Fruit fly (Drosophila melanogaster) whole organism, embryonic: Measurements from ENCODE around the gene CG17127.
A peak's percentile ranks its signal among the peaks of the same experiment; 100 is the strongest.

Experiments
- Ada2b ChIP-seq: fragments of 200-800 bp; sonication (Bioruptor generic); IDR thresholded peaks from 2 replicates; pipeline ENCODE4 v1.3.6; 2022; ENCODE audit warnings: missing biosample characterization, missing genetic modification characterization
- Adf1 ChIP-seq: fragments of 200-800 bp; sonication (Bioruptor generic); IDR thresholded peaks from 2 replicates; pipeline ENCODE4 v1.3.6; 2022; ENCODE audit warnings: missing biosample characterization, missing genetic modification characterization
- Asciz ChIP-seq: fragments of 200-800 bp; sonication (Bioruptor generic); optimal IDR thresholded peaks from 2 replicates; lab custom pipeline; 2017; ENCODE audit warnings: missing biosample characterization, mild to moderate bottlenecking, missing genetic modification characterization, missing genetic modification reagents
- CG10366 ChIP-seq: fragments of 200-800 bp; sonication (Bioruptor generic); IDR thresholded peaks from 2 replicates; pipeline ENCODE4 v1.3.6; 2022; ENCODE audit warnings: missing biosample characterization, missing genetic modification characterization
- CG11398 ChIP-seq: fragments of 200-800 bp; sonication (Bioruptor generic); optimal IDR thresholded peaks from 2 replicates; lab custom pipeline; 2016; ENCODE audit warnings: missing biosample characterization, missing genetic modification characterization
- CG13287 ChIP-seq: fragments of 200-800 bp; sonication (Bioruptor generic); IDR thresholded peaks from 2 replicates; pipeline ENCODE4 v1.3.6; 2022; ENCODE audit warnings: missing biosample characterization, missing genetic modification characterization; ENCODE audit not compliant: partially characterized antibody
- CG16813 ChIP-seq: fragments of 200-800 bp; sonication (Bioruptor generic); IDR thresholded peaks from 3 replicates; pipeline ENCODE4 v1.3.6; 2022; ENCODE audit warnings: missing biosample characterization, missing genetic modification characterization; ENCODE audit not compliant: partially characterized antibody
- CG17328 ChIP-seq: fragments of 200-800 bp; sonication (Bioruptor generic); IDR thresholded peaks from 2 replicates; pipeline ENCODE4 v1.3.6; 2022; ENCODE audit warnings: missing biosample characterization, missing genetic modification characterization
- CG17568 ChIP-seq: fragments of 200-800 bp; sonication (Bioruptor generic); optimal IDR thresholded peaks from 2 replicates; lab custom pipeline; 2018; ENCODE audit warnings: missing biosample characterization, mild to moderate bottlenecking, missing genetic modification characterization, moderate library complexity
- CG17612 ChIP-seq: fragments of 200-800 bp; sonication (Bioruptor generic); IDR thresholded peaks from 2 replicates; pipeline ENCODE4 v1.3.6; 2022; ENCODE audit warnings: missing biosample characterization, missing genetic modification characterization
- CG1792 ChIP-seq: fragments of 200-800 bp; sonication (Bioruptor generic); optimal IDR thresholded peaks from 2 replicates; lab custom pipeline; 2016; ENCODE audit warnings: missing biosample characterization, missing genetic modification characterization
- CG2712 ChIP-seq: fragments of 200-800 bp; optimal IDR thresholded peaks from 3 replicates; lab custom pipeline; 2019; ENCODE audit warnings: missing biosample characterization, mild to moderate bottlenecking, missing genetic modification characterization, moderate library complexity
- CG30431 ChIP-seq: fragments of 200-800 bp; sonication (Bioruptor generic); optimal IDR thresholded peaks from 2 replicates; lab custom pipeline; 2017; ENCODE audit warnings: missing biosample characterization, missing genetic modification characterization
- CG32772 ChIP-seq: fragments of 200-800 bp; sonication (Bioruptor generic); IDR thresholded peaks from 2 replicates; pipeline ENCODE4 v1.3.6; 2022; ENCODE audit warnings: missing biosample characterization, missing genetic modification characterization
- CG33213 ChIP-seq: fragments of 200-800 bp; sonication (Bioruptor generic); optimal IDR thresholded peaks from 3 replicates; lab custom pipeline; 2016; ENCODE audit warnings: missing biosample characterization, missing genetic modification characterization
- CG33557 ChIP-seq: fragments of 200-800 bp; sonication (Bioruptor generic); optimal IDR thresholded peaks from 2 replicates; lab custom pipeline; 2019; ENCODE audit warnings: missing biosample characterization, mild to moderate bottlenecking, missing genetic modification characterization, moderate library complexity
- CG4730 ChIP-seq: fragments of 200-800 bp; sonication (Bioruptor generic); IDR thresholded peaks from 2 replicates; pipeline ENCODE4 v1.3.6; 2022; ENCODE audit warnings: missing biosample characterization, missing genetic modification characterization
- CG7987 ChIP-seq: fragments of 200-800 bp; sonication (Bioruptor generic); optimal IDR thresholded peaks from 2 replicates; lab custom pipeline; 2018; ENCODE audit warnings: missing biosample characterization, mild to moderate bottlenecking, missing genetic modification characterization, moderate library complexity
- Deaf1 ChIP-seq: fragments of 200-800 bp; optimal IDR thresholded peaks from 3 replicates; lab custom pipeline; 2019; ENCODE audit warnings: missing biosample characterization, mild to moderate bottlenecking, missing genetic modification characterization, moderate library complexity
- Drgx ChIP-seq: fragments of 200-800 bp; sonication (Bioruptor generic); IDR thresholded peaks from 2 replicates; pipeline ENCODE4 v1.3.6; 2022; ENCODE audit warnings: missing biosample characterization, missing genetic modification characterization
- E2f1 ChIP-seq: fragments of 200-800 bp; sonication (Bioruptor generic); IDR thresholded peaks from 2 replicates; pipeline ENCODE4 v1.3.6; 2022; ENCODE audit warnings: missing biosample characterization, missing genetic modification characterization
- Ets97D ChIP-seq: fragments of 200-800 bp; sonication (Bioruptor generic); optimal IDR thresholded peaks from 3 replicates; lab custom pipeline; 2016; ENCODE audit warnings: missing biosample characterization, missing genetic modification characterization
- GATAe ChIP-seq: fragments of 200-800 bp; sonication (Bioruptor generic); conservative IDR thresholded peaks from 2 replicates; pipeline ENCODE4 v1.3.6; 2022; ENCODE audit warnings: missing biosample characterization, missing genetic modification characterization
- Jarid2 ChIP-seq: fragments of 200-800 bp; sonication (Bioruptor generic); optimal IDR thresholded peaks from 3 replicates; lab custom pipeline; 2017; ENCODE audit warnings: mild to moderate bottlenecking, missing biosample characterization, missing genetic modification reagents, missing genetic modification characterization
- Mad ChIP-seq: fragments of 200-800 bp; sonication (Bioruptor generic); optimal IDR thresholded peaks from 2 replicates; lab custom pipeline; 2016; ENCODE audit warnings: missing biosample characterization, missing genetic modification characterization
- Sin3A ChIP-seq: fragments of >200 bp; optimal IDR thresholded peaks from 2 replicates; lab custom pipeline; 2018
- Trl ChIP-seq, 3 experiments: fragments of >200 bp in 2 of 3; fragments of 200-800 bp in 1 of 3; sonication (Bioruptor generic) in 1 of 3; optimal IDR thresholded peaks; 2 replicates in 1 of 3; 3 replicates in 2 of 3; lab custom pipeline; 2016 to 2017; ENCODE audit warnings: missing biosample characterization in 1 of 3, missing genetic modification characterization in 1 of 3
- YL-1 ChIP-seq: fragments of 200-800 bp; sonication (Bioruptor generic); optimal IDR thresholded peaks from 3 replicates; lab custom pipeline; 2017; ENCODE audit warnings: missing biosample characterization, mild to moderate bottlenecking, missing genetic modification characterization
- ash1 ChIP-seq: fragments of 200-800 bp; sonication (Bioruptor generic); optimal IDR thresholded peaks from 2 replicates; lab custom pipeline; 2018; ENCODE audit warnings: missing biosample characterization, mild to moderate bottlenecking, missing genetic modification characterization
- chinmo ChIP-seq: fragments of 200-800 bp; sonication (Bioruptor generic); IDR thresholded peaks from 4 replicates; pipeline ENCODE4 v1.3.6; 2022; ENCODE audit warnings: missing biosample characterization, missing genetic modification characterization; ENCODE audit not compliant: partially characterized antibody
- en ChIP-seq: fragments of 200-800 bp; sonication (Bioruptor generic); optimal IDR thresholded peaks from 2 replicates; lab custom pipeline; 2016; ENCODE audit warnings: missing biosample characterization, missing genetic modification characterization
- exex ChIP-seq: fragments of 200-800 bp; sonication (Bioruptor generic); optimal IDR thresholded peaks from 4 replicates; lab custom pipeline; 2018; ENCODE audit warnings: missing biosample characterization, mild to moderate bottlenecking, missing genetic modification characterization, moderate library complexity
- fd96Cb ChIP-seq: fragments of 200-800 bp; sonication (Bioruptor generic); optimal IDR thresholded peaks from 2 replicates; lab custom pipeline; 2018; ENCODE audit warnings: missing biosample characterization, mild to moderate bottlenecking, missing genetic modification characterization, moderate library complexity
- grau ChIP-seq: fragments of 200-800 bp; optimal IDR thresholded peaks from 3 replicates; lab custom pipeline; 2019; ENCODE audit warnings: missing biosample characterization, mild to moderate bottlenecking, missing genetic modification characterization, moderate library complexity
- grn ChIP-seq: fragments of 200-800 bp; sonication (Bioruptor generic); optimal IDR thresholded peaks from 3 replicates; lab custom pipeline; 2017; ENCODE audit warnings: missing biosample characterization, missing genetic modification characterization
- lola ChIP-seq, 3 experiments: fragments of >200 bp in 2 of 3; fragments of 200-800 bp in 1 of 3; sonication (Bioruptor generic) in 1 of 3; optimal IDR thresholded peaks; 2 replicates each; lab custom pipeline; 2017 to 2019; ENCODE audit warnings: missing biosample characterization in 3 of 3, missing genetic modification characterization in 3 of 3, mild to moderate bottlenecking in 1 of 3, moderate library complexity in 1 of 3
- onecut ChIP-seq: fragments of 200-800 bp; sonication (Bioruptor generic); IDR thresholded peaks from 2 replicates; pipeline ENCODE4 v1.3.6; 2022; ENCODE audit warnings: missing biosample characterization, missing genetic modification characterization
- salm ChIP-seq: fragments of 200-800 bp; sonication (Bioruptor generic); optimal IDR thresholded peaks from 2 replicates; lab custom pipeline; 2018; ENCODE audit warnings: missing biosample characterization, mild to moderate bottlenecking, missing genetic modification characterization
- sc ChIP-seq, 3 experiments: fragments of >200 bp in 2 of 3; fragments of 200-800 bp in 1 of 3; sonication (Bioruptor generic) in 1 of 3; optimal IDR thresholded peaks; 2 replicates in 2 of 3; 3 replicates in 1 of 3; lab custom pipeline; 2017; ENCODE audit warnings: mild to moderate bottlenecking in 1 of 3, missing biosample characterization in 1 of 3, missing genetic modification characterization in 1 of 3, missing genetic modification reagents in 1 of 3
- sens-2 ChIP-seq: fragments of 200-800 bp; sonication (Bioruptor generic); IDR thresholded peaks from 2 replicates; pipeline ENCODE4 v1.3.6; 2022; ENCODE audit warnings: missing biosample characterization, missing genetic modification characterization
- sim ChIP-seq: fragments of 200-800 bp; sonication (Bioruptor generic); IDR thresholded peaks from 2 replicates; pipeline ENCODE4 v1.3.6; 2022; ENCODE audit warnings: missing biosample characterization, missing genetic modification characterization
- stwl ChIP-seq: fragments of 200-800 bp; sonication (Bioruptor generic); optimal IDR thresholded peaks from 3 replicates; lab custom pipeline; 2018; ENCODE audit warnings: missing biosample characterization, mild to moderate bottlenecking, missing genetic modification characterization, moderate library complexity
- wor ChIP-seq: fragments of 200-800 bp; sonication (Bioruptor generic); IDR thresholded peaks from 2 replicates; pipeline ENCODE4 v1.3.6; 2022; ENCODE audit warnings: missing biosample characterization, missing genetic modification characterization
- zfh1 ChIP-seq: fragments of 200-800 bp; sonication (Bioruptor generic); IDR thresholded peaks from 3 replicates; pipeline ENCODE4 v1.3.6; 2022; ENCODE audit warnings: missing biosample characterization, missing genetic modification characterization

CG17127 gene

dm6 chr2L:10756049-10756448, 14.6 kb upstream of the CG17127 start, which contains the start of gene CG17124 (continued):
- TF ChIP-seq Ets97D (GFP tag; lab: Kevin White, UChicago) (no peak), CG1792 (peak; percentile 10), grn (no peak), CG33213 (GFP tag; lab: Kevin White, UChicago) (no peak), CG11398 (GFP tag; lab: Kevin White, UChicago) (peak; percentile 9), Sin3A (lab: Kevin White, UChicago) (no peak)

- TF ChIP-seq Adf1 (GFP tag; lab: Robert Waterston, UW) (no peak), chinmo (peak; percentile 24; the same call in 1 of the 4 replicates), exex (no peak), onecut (GFP tag; lab: Robert Waterston, UW) (peak; percentile 71; the same call in 1 of the 2 replicates), Trl (optimal IDR thresholded peaks at IDR 0.05; lab: Kevin White, UChicago) (peak; percentile 69 to 88), Trl (GFP tag; optimal IDR thresholded peaks at IDR 0.05; lab: Kevin White, UChicago) (no peak), CG7987 (GFP tag; lab: Kevin White, UChicago) (no peak), Asciz (no peak), CG4730 (GFP tag; lab: Robert Waterston, UW) (no peak), sc (optimal IDR thresholded peaks at IDR 0.05; lab: Kevin White, UChicago) (no peak), sc (GFP tag; optimal IDR thresholded peaks at IDR 0.05; lab: Kevin White, UChicago) (no peak), grau (tag; lab: Kevin White, UChicago) (no peak), Jarid2 (GFP tag; lab: Kevin White, UChicago) (no peak), Deaf1 (tag; lab: Kevin White, UChicago) (peak; percentile 52)
These were observed 13.5 kb upstream of the CG17127 start for dm6 chr2L:10757038-10757685.

dm6 chr2L:10759624-10760023, 11.0 kb upstream of the CG17127 start:
- TF ChIP-seq zfh1 (GFP tag; lab: Robert Waterston, UW) (no peak), E2f1 (GFP tag; lab: Robert Waterston, UW) (no peak), Drgx (GFP tag; lab: Robert Waterston, UW) (0 out of 2 replicates have a peak, but pooled peaks have one; percentile 31), stwl (tag; lab: Kevin White, UChicago) (peak; percentile 33), ash1 (GFP tag; lab: Kevin White, UChicago) (no peak), en (GFP tag; lab: Kevin White, UChicago) (no peak), YL-1 (GFP tag; lab: Kevin White, UChicago) (no peak), wor (GFP tag; lab: Robert Waterston, UW) (no peak), salm (tag; lab: Kevin White, UChicago) (no peak)

- TF ChIP-seq lola (GFP tag; optimal IDR thresholded peaks at IDR 0.05; lab: Kevin White, UChicago): peak in 1 of 3 experiments; percentile 18
- no peak for TF ChIP-seq CG13287 (GFP tag; lab: Robert Waterston, UW)
- TF ChIP-seq Ada2b: peak; percentile 46; the same call in 1 of the 2 replicates
- no peak for TF ChIP-seq Mad (GFP tag; lab: Kevin White, UChicago)
- TF ChIP-seq CG10366 (GFP tag; lab: Robert Waterston, UW): no peak
- TF ChIP-seq CG2712 (tag; lab: Kevin White, UChicago): peak; percentile 73
- TF ChIP-seq sens-2 (GFP tag; lab: Robert Waterston, UW): no peak
- TF ChIP-seq CG17612 (GFP tag; lab: Robert Waterston, UW): no peak
- no peak for TF ChIP-seq sim (GFP tag; lab: Robert Waterston, UW)
- TF ChIP-seq CG30431 (GFP tag; lab: Kevin White, UChicago): no peak
- TF ChIP-seq CG17328 (GFP tag; lab: Robert Waterston, UW): peak; percentile 39; the same call in 1 of the 2 replicates
- peak; percentile 92 for TF ChIP-seq onecut (GFP tag; lab: Robert Waterston, UW)
- peak; percentile 47 for TF ChIP-seq fd96Cb (tag; lab: Kevin White, UChicago)
- no peak for TF ChIP-seq CG17568 (GFP tag; lab: Kevin White, UChicago)
- no peak for TF ChIP-seq CG33557
- TF ChIP-seq CG16813 (GFP tag; lab: Robert Waterston, UW): no peak
- no peak for TF ChIP-seq CG32772
- no peak for TF ChIP-seq GATAe
These were observed 10.1 kb upstream of the CG17127 start, which contains the start of gene CG6495 for dm6 chr2L:10760422-10761166. CG6495 (plus strand) TSS chr2L:10761116.
